Worm (Caenorhabditis elegans) whole organism, late embryonic: ENCODE measurements around the gene hid-1.

ENCODE experiments used
- ama-1 ChIP-seq: fragments of 150-350 bp; optimal IDR thresholded peaks from 2 replicates; lab custom pipeline; 2014
- ceh-24 ChIP-seq: sonication (generic microtip); optimal IDR thresholded peaks from 2 replicates; lab custom pipeline; 2016; ENCODE audit warnings: mild to moderate bottlenecking, missing genetic modification characterization, missing compliant biosample characterization
- ceh-30 ChIP-seq: fragments of 150-350 bp; optimal IDR thresholded peaks from 2 replicates; lab custom pipeline; 2014; ENCODE audit warnings: missing biosample characterization, missing genetic modification characterization
- ceh-6 ChIP-seq: fragments of 200-800 bp; sonication (Bioruptor generic); optimal IDR thresholded peaks from 2 replicates; lab custom pipeline; 2018; ENCODE audit warnings: mild to moderate bottlenecking, missing genetic modification characterization, missing compliant biosample characterization
- ets-4 ChIP-seq: sonication (generic microtip); optimal IDR thresholded peaks from 2 replicates; lab custom pipeline; 2016; ENCODE audit warnings: missing genetic modification characterization, missing compliant biosample characterization
- lim-6 ChIP-seq: sonication (generic microtip); optimal IDR thresholded peaks from 2 replicates; lab custom pipeline; 2016; ENCODE audit warnings: missing genetic modification characterization, missing compliant biosample characterization
- lin-11 ChIP-seq: fragments of 200-800 bp; sonication (Bioruptor generic); optimal IDR thresholded peaks from 2 replicates; lab custom pipeline; 2018; ENCODE audit warnings: mild to moderate bottlenecking, missing genetic modification characterization, missing compliant biosample characterization
- pha-4 ChIP-seq: fragments of 150-350 bp; optimal IDR thresholded peaks from 2 replicates; lab custom pipeline; 2018; ENCODE audit warnings: missing biosample characterization, missing genetic modification reagents, missing genetic modification characterization
- unc-55 ChIP-seq: sonication (generic microtip); optimal IDR thresholded peaks from 2 replicates; lab custom pipeline; 2017; ENCODE audit warnings: missing biosample characterization, missing genetic modification reagents, missing genetic modification characterization

DNA sequence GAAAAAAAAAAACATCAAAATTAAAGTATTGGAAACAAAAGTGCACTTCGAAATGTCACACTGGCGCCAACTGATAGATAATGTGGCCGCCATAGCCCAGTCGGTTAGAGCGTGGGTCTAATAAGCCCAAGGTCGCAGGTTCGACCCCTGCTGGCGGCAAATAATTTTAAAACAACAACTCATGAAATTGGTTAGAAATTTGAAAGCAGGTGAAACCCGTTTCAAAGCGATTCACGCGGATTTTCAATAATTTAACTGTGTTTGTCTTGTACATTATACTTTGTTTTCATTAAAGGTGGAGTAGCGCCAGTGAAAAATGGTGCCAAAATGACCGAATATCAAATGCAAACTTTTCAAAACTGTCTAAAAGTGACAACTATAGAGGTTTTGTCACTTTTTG, 42.4 kb downstream of the hid-1 start:
- TF ChIP-seq lin-11 (tag; lab: Kevin White, UChicago), result no peak
- no peak for TF ChIP-seq ceh-24 (tag; lab: Kevin White, UChicago)
- no peak for TF ChIP-seq ets-4 (tag; lab: Kevin White, UChicago)
- TF ChIP-seq ama-1 (lab: Kevin White, UChicago), result no peak
- TF ChIP-seq lim-6 (tag; lab: Kevin White, UChicago), result no peak
- no peak for TF ChIP-seq pha-4 (tag; lab: Kevin White, UChicago)
- TF ChIP-seq ceh-30 (tag; lab: Kevin White, UChicago), result no peak
- no peak for TF ChIP-seq unc-55 (GFP tag; lab: Kevin White, UChicago)
- no peak for TF ChIP-seq ceh-6 (GFP tag; lab: Kevin White, UChicago)
